Fruit fly (Drosophila melanogaster) whole organism, pupa: ENCODE data around the gene CG43060.
A peak's percentile ranks its signal among the peaks of the same experiment; 100 is the strongest.

Source experiments
- CG10348 ChIP-seq: fragments of 200-800 bp; sonication (Bioruptor generic); IDR thresholded peaks from 2 replicates; pipeline ENCODE4 v1.3.6; 2022; ENCODE audit warnings: missing biosample characterization, missing genetic modification characterization
- CG12605 ChIP-seq: fragments of 200-800 bp; sonication (Bioruptor generic); IDR thresholded peaks from 2 replicates; pipeline ENCODE4 v1.3.6; 2022; ENCODE audit warnings: missing biosample characterization, missing genetic modification characterization
- CG13204 ChIP-seq: fragments of 200-800 bp; sonication (Bioruptor generic); optimal IDR thresholded peaks from 2 replicates; lab custom pipeline; 2018; ENCODE audit warnings: missing biosample characterization, mild to moderate bottlenecking, missing genetic modification characterization, moderate library complexity
- CG14655 ChIP-seq: fragments of 200-800 bp; sonication (Bioruptor generic); optimal IDR thresholded peaks from 3 replicates; lab custom pipeline; 2017; ENCODE audit warnings: mild to moderate bottlenecking, missing biosample characterization, missing genetic modification reagents, missing genetic modification characterization
- CG15710 ChIP-seq: fragments of 200-800 bp; sonication (Bioruptor generic); optimal IDR thresholded peaks from 2 replicates; lab custom pipeline; 2018; ENCODE audit warnings: missing biosample characterization, mild to moderate bottlenecking, missing genetic modification characterization, moderate library complexity
- CG17806 ChIP-seq: fragments of 200-800 bp; sonication (Bioruptor generic); optimal IDR thresholded peaks from 2 replicates; lab custom pipeline; 2018; ENCODE audit warnings: missing biosample characterization, mild to moderate bottlenecking, missing genetic modification characterization, moderate library complexity
- CG32121 ChIP-seq: fragments of 200-800 bp; sonication (Bioruptor generic); IDR thresholded peaks from 2 replicates; pipeline ENCODE4 v1.3.6; 2022; ENCODE audit warnings: missing biosample characterization, missing genetic modification characterization
- CG34367 ChIP-seq: fragments of 200-800 bp; sonication (Bioruptor generic); optimal IDR thresholded peaks from 2 replicates; lab custom pipeline; 2018; ENCODE audit warnings: missing biosample characterization, mild to moderate bottlenecking, missing genetic modification characterization
- CG4496 ChIP-seq: fragments of 200-800 bp; sonication (Bioruptor generic); IDR thresholded peaks from 3 replicates; pipeline ENCODE4 v1.3.6; 2022; ENCODE audit warnings: missing biosample characterization, missing genetic modification characterization
- CG8159 ChIP-seq: fragments of 200-800 bp; sonication (Bioruptor generic); optimal IDR thresholded peaks from 3 replicates; lab custom pipeline; 2018; ENCODE audit warnings: missing biosample characterization, mild to moderate bottlenecking, missing genetic modification characterization, moderate library complexity
- CG8301 ChIP-seq: fragments of 200-800 bp; sonication (Bioruptor generic); optimal IDR thresholded peaks from 2 replicates; lab custom pipeline; 2018; ENCODE audit warnings: missing biosample characterization, mild to moderate bottlenecking, missing genetic modification characterization
- CG9948 ChIP-seq: fragments of 200-800 bp; sonication (Bioruptor generic); optimal IDR thresholded peaks from 2 replicates; lab custom pipeline; 2018; ENCODE audit warnings: missing biosample characterization, mild to moderate bottlenecking, missing genetic modification characterization, moderate library complexity
- D1 ChIP-seq: fragments of 200-800 bp; sonication (Bioruptor generic); optimal IDR thresholded peaks from 2 replicates; lab custom pipeline; 2018; ENCODE audit warnings: missing biosample characterization, mild to moderate bottlenecking, missing genetic modification characterization, moderate library complexity
- EcR ChIP-seq: fragments of 200-800 bp; sonication (Bioruptor generic); optimal IDR thresholded peaks from 3 replicates; lab custom pipeline; 2019; ENCODE audit warnings: missing biosample characterization, missing genetic modification characterization, mild to moderate bottlenecking, moderate library complexity, missing genetic modification reagents
- Ets98B ChIP-seq: fragments of 200-800 bp; sonication (Bioruptor generic); IDR thresholded peaks from 2 replicates; pipeline ENCODE4 v1.3.6; 2022; ENCODE audit warnings: missing biosample characterization, missing genetic modification characterization
- Pif1A ChIP-seq: fragments of 200-800 bp; sonication (Bioruptor generic); optimal IDR thresholded peaks from 3 replicates; lab custom pipeline; 2016; ENCODE audit warnings: missing biosample characterization, missing genetic modification characterization
- Pif1B ChIP-seq: fragments of 200-800 bp; sonication (Bioruptor generic); optimal IDR thresholded peaks from 3 replicates; lab custom pipeline; 2016; ENCODE audit warnings: missing biosample characterization, missing genetic modification characterization
- Snoo ChIP-seq: fragments of 200-800 bp; sonication (Bioruptor generic); optimal IDR thresholded peaks from 3 replicates; lab custom pipeline; 2017; ENCODE audit warnings: missing biosample characterization, mild to moderate bottlenecking, missing genetic modification characterization, inconsistent platforms
- fd96Ca ChIP-seq: fragments of 200-800 bp; sonication (Bioruptor generic); IDR thresholded peaks from 3 replicates; pipeline ENCODE4 v1.3.6; 2022; ENCODE audit warnings: missing biosample characterization, missing genetic modification characterization
- gl ChIP-seq: fragments of 200-800 bp; sonication (Bioruptor generic); optimal IDR thresholded peaks from 2 replicates; lab custom pipeline; 2018; ENCODE audit warnings: missing biosample characterization, mild to moderate bottlenecking, missing genetic modification characterization
- rn ChIP-seq: fragments of 200-800 bp; sonication (Bioruptor generic); IDR thresholded peaks from 2 replicates; pipeline ENCODE4 v1.3.6; 2022; ENCODE audit warnings: missing biosample characterization, missing genetic modification characterization

Gene CG43060

DNA sequence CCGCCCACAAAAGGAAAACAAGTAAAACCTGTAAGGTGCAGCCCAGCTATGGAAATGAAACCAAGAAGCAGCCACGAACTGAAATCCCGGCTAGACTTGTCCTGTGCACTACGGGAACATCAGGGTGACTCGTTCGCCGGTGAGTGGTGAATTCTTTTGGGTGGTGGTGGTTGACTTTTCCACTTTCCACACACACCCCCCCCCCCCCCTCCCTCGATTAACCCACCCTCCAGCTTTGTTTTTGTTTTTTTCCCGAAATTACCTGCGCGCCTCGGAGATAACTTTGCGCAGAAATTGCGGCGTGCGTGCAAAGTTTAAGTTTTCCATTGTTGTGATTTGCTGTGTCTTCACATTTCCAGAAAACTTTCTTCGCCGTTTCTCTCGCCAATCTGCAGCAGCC, 14.5 kb upstream of the CG43060 start:
- TF ChIP-seq fd96Ca (GFP tag; lab: Robert Waterston, UW) (no peak), CG17806 (tag; lab: Kevin White, UChicago) (no peak), D1 (tag; lab: Kevin White, UChicago) (no peak), Snoo (tag; lab: Kevin White, UChicago) (no peak), rn (no peak)
- TF ChIP-seq, all 21 proteins: peak for 0

DNA sequence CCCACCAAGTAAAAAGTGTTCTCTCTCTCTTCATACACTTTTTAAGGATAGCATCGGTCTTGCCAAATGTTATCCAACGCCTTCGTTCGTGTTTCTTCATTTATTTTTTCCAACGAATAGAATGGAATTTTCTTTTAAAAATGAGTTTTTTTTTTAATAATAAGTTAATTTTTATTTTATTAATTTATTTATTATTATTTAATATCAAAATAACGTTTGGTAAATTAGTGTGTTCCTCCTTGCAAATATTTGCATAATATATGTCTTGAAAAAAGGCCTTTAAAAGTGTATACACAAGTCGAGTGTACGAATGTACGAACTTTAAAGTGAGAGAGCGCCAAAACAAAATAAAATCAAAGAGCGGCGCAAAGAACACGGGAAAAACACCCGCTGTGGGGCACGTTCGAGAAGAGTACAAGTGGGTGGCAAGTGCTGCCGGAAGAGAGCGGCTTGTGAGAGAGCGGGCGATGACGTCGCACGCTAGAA, 13.8 kb upstream of the CG43060 start:
- peak; percentile 86 for TF ChIP-seq Pif1B (GFP tag; lab: Kevin White, UChicago)
- TF ChIP-seq CG9948 (tag; lab: Kevin White, UChicago) = peak; percentile 87
- TF ChIP-seq rn = no peak
- TF ChIP-seq Pif1A (GFP tag; lab: Kevin White, UChicago) = peak; percentile 38
- peak; percentile 93 for TF ChIP-seq CG14655 (GFP tag; lab: Kevin White, UChicago)
- peak; percentile 79 for TF ChIP-seq CG13204 (GFP tag; lab: Kevin White, UChicago)
- TF ChIP-seq EcR = peak; percentile 43
- TF ChIP-seq CG32121 (GFP tag; lab: Robert Waterston, UW) = peak; percentile 63
- TF ChIP-seq fd96Ca (GFP tag; lab: Robert Waterston, UW) = no peak
- TF ChIP-seq Ets98B (GFP tag; lab: Robert Waterston, UW) = peak; percentile 65
- peak; percentile 85 for TF ChIP-seq CG34367
- TF ChIP-seq CG15710 (tag; lab: Kevin White, UChicago) = peak; percentile 93
- TF ChIP-seq Snoo (tag; lab: Kevin White, UChicago) = peak; percentile 85
- TF ChIP-seq CG10348 (GFP tag; lab: Robert Waterston, UW) = 0 out of 2 replicates have a peak, but pooled peaks have one; percentile 11
- peak; percentile 62 for TF ChIP-seq CG12605 (GFP tag; lab: Robert Waterston, UW)
- peak; percentile 43; the same call in 1 of the 3 replicates for TF ChIP-seq CG4496 (GFP tag; lab: Robert Waterston, UW)
- TF ChIP-seq CG8301 (tag; lab: Kevin White, UChicago) = peak; percentile 55
- peak; percentile 91 for TF ChIP-seq CG8159 (tag; lab: Kevin White, UChicago)
- peak; percentile 85 for TF ChIP-seq D1 (tag; lab: Kevin White, UChicago)
- no peak for TF ChIP-seq gl (tag; lab: Kevin White, UChicago)
- TF ChIP-seq CG17806 (tag; lab: Kevin White, UChicago) = peak; percentile 80

DNA sequence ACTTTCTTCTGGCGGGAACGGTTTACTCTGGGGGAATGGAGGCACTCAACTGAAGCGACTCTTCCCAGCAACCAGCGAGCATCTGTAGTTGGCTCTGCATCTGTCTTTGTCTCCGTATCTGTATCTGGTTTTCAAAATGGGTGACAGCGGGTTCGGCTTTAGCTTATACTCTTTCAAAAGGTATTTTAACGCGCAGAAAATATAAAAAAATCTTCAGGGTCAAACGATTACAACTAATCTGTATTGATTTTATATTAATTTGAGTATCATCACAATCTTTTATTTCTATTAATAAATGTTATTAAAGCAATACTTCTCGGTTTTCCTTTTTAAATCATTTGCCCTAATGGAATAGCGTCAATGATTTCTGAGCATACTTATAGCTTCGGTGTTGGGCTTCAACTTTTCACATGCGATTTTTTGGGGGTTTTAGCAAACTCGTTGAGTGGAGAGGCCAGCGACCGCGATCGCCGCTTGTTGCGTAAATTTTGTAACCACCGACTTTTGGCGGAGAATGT, 11.5 kb upstream of the CG43060 start, which contains the start of gene ImpE3:
TSS of gene ImpE3 (minus strand) at position 51 of the 518 bp plus-strand sequence.
- no peak for TF ChIP-seq CG32121 (GFP tag; lab: Robert Waterston, UW)
- TF ChIP-seq Snoo (tag; lab: Kevin White, UChicago) = peak; percentile 72
- no peak for TF ChIP-seq CG34367
- TF ChIP-seq CG9948 (tag; lab: Kevin White, UChicago) = no peak
- no peak for TF ChIP-seq CG10348 (GFP tag; lab: Robert Waterston, UW)
- peak; percentile 43 for TF ChIP-seq Pif1A (GFP tag; lab: Kevin White, UChicago)
- no peak for TF ChIP-seq CG13204 (GFP tag; lab: Kevin White, UChicago)
- peak; percentile 20; the same call in 1 of the 2 replicates for TF ChIP-seq Ets98B (GFP tag; lab: Robert Waterston, UW)
- peak; percentile 36 for TF ChIP-seq Pif1B (GFP tag; lab: Kevin White, UChicago)
- TF ChIP-seq CG8301 (tag; lab: Kevin White, UChicago) = peak; percentile 61
- peak; percentile 36 for TF ChIP-seq CG15710 (tag; lab: Kevin White, UChicago)
- no peak for TF ChIP-seq rn
- peak; percentile 36 for TF ChIP-seq CG8159 (tag; lab: Kevin White, UChicago)
- TF ChIP-seq CG4496 (GFP tag; lab: Robert Waterston, UW) = no peak
- no peak for TF ChIP-seq CG12605 (GFP tag; lab: Robert Waterston, UW)
- TF ChIP-seq D1 (tag; lab: Kevin White, UChicago) = no peak
- peak; percentile 32 for TF ChIP-seq EcR
- TF ChIP-seq CG14655 (GFP tag; lab: Kevin White, UChicago) = peak; percentile 41
- TF ChIP-seq gl (tag; lab: Kevin White, UChicago) = no peak
- TF ChIP-seq CG17806 (tag; lab: Kevin White, UChicago) = peak; percentile 25
- no peak for TF ChIP-seq fd96Ca (GFP tag; lab: Robert Waterston, UW)

DNA sequence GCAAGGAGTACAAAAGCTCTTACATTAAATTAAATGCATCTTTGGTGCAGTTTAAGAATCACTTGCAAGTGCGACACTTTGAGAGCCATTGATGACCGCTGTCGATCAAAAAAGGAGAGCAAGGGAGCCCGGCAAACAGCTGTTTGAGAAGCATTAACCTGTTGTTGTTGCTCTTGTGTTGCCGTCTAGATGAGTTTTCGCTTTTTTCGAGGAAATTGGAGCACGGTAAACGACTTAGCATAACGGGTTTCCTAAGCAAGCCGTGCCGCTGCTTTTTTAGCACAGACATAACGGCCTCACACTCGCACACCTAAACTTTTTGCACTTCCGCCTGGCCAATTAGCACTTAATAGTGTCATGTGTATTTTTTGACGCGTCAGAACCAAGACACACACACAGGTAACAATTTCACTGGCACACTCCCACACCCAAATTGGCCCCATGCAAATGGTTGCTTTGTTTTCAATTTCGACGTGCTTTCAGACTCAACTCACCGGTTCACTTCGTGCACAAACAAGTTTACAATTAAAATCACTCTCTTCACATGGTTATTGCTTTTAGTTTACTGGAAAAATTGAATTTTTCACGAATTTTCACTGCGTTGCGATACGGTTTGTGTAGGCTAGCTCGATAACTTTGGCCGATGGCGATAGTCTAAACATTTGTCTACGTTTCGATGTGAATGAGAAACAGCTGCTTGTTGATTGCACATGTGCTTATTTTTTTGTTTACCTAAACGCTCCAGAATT, 10.7 kb upstream of the CG43060 start, which contains the start of the genes CG10903 and CG2747:
TSS of gene CG10903 (plus strand) at position 261 of the 749 bp plus-strand sequence.
TSS of gene CG2747 (minus strand) at position 640 of the 749 bp plus-strand sequence.
- TF ChIP-seq D1 (tag; lab: Kevin White, UChicago) (no peak), CG4496 (GFP tag; lab: Robert Waterston, UW) (peak; percentile 41; the same call in 1 of the 3 replicates), CG32121 (GFP tag; lab: Robert Waterston, UW) (no peak), gl (tag; lab: Kevin White, UChicago) (no peak), EcR (peak; percentile 43), CG10348 (GFP tag; lab: Robert Waterston, UW) (no peak), fd96Ca (GFP tag; lab: Robert Waterston, UW) (no peak), Ets98B (GFP tag; lab: Robert Waterston, UW) (no peak), Pif1B (GFP tag; lab: Kevin White, UChicago) (no peak)
- TF ChIP-seq, all 21 proteins: peak for 2

DNA sequence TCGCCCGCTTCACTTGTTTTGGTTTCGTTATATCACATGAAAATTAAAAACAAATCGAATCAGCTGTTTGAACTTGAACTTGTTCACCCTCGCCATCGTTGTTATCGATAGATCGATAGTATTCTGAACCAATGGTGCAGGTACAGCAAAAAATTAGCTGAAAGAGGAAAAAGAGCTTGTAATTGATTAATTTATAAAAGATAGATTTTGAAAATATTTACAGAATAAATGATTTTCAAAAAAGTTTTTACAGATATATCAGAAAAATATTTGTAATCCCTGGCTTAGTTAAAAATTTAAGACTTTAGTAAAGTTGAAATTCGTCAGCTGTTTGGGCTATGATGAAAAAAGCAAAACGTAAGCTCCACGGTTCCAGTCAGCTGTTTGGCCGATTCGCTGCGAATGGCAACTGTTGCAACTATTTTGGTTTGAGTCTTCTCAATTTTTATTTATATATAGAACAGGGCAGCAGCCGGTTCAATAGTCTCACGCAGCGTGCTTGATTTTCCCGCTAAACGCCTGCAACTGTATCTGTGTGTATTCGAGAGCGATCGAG, 8.0 kb upstream of the CG43060 start, which contains the start of the genes CG11035 and unc-45:
TSS of gene CG11035 (minus strand) at position 87 of the 556 bp plus-strand sequence.
TSS of gene unc-45 (plus strand) at position 379 of the 556 bp plus-strand sequence.
- TF ChIP-seq Snoo (tag; lab: Kevin White, UChicago) = no peak
- no peak for TF ChIP-seq rn
- no peak for TF ChIP-seq Pif1A (GFP tag; lab: Kevin White, UChicago)
- peak; percentile 38 for TF ChIP-seq CG15710 (tag; lab: Kevin White, UChicago)
- no peak for TF ChIP-seq CG10348 (GFP tag; lab: Robert Waterston, UW)
- no peak for TF ChIP-seq CG34367
- TF ChIP-seq CG8301 (tag; lab: Kevin White, UChicago) = peak; percentile 20
- TF ChIP-seq CG12605 (GFP tag; lab: Robert Waterston, UW) = no peak
- TF ChIP-seq fd96Ca (GFP tag; lab: Robert Waterston, UW) = no peak
- no peak for TF ChIP-seq D1 (tag; lab: Kevin White, UChicago)
- TF ChIP-seq CG17806 (tag; lab: Kevin White, UChicago) = peak; percentile 34
- no peak for TF ChIP-seq gl (tag; lab: Kevin White, UChicago)
- no peak for TF ChIP-seq CG13204 (GFP tag; lab: Kevin White, UChicago)
- peak; percentile 39 for TF ChIP-seq CG8159 (tag; lab: Kevin White, UChicago)
- TF ChIP-seq Pif1B (GFP tag; lab: Kevin White, UChicago) = no peak
- TF ChIP-seq CG9948 (tag; lab: Kevin White, UChicago) = peak; percentile 3
- TF ChIP-seq CG14655 (GFP tag; lab: Kevin White, UChicago) = peak; percentile 49
- 0 out of 2 replicates have a peak, but pooled peaks have one; percentile 42 for TF ChIP-seq CG32121 (GFP tag; lab: Robert Waterston, UW)
- peak; percentile 87 for TF ChIP-seq EcR
- no peak; the same call in 1 of the 2 replicates for TF ChIP-seq Ets98B (GFP tag; lab: Robert Waterston, UW)
- TF ChIP-seq CG4496 (GFP tag; lab: Robert Waterston, UW) = 0 out of 3 replicates have a peak, but pooled peaks have one; percentile 61
